Fruit fly (Drosophila melanogaster) whole organism, pupa: ENCODE data around the gene CG46467.

Experiments used
- CG10348 ChIP-seq: fragments of 200-800 bp; sonication (Bioruptor generic); IDR thresholded peaks from 2 replicates; pipeline ENCODE4 v1.3.6; 2022; ENCODE audit warnings: missing biosample characterization, missing genetic modification characterization
- CG12605 ChIP-seq: fragments of 200-800 bp; sonication (Bioruptor generic); IDR thresholded peaks from 2 replicates; pipeline ENCODE4 v1.3.6; 2022; ENCODE audit warnings: missing biosample characterization, missing genetic modification characterization
- CG13204 ChIP-seq: fragments of 200-800 bp; sonication (Bioruptor generic); optimal IDR thresholded peaks from 2 replicates; lab custom pipeline; 2018; ENCODE audit warnings: missing biosample characterization, mild to moderate bottlenecking, missing genetic modification characterization, moderate library complexity
- CG14655 ChIP-seq: fragments of 200-800 bp; sonication (Bioruptor generic); optimal IDR thresholded peaks from 3 replicates; lab custom pipeline; 2017; ENCODE audit warnings: mild to moderate bottlenecking, missing biosample characterization, missing genetic modification reagents, missing genetic modification characterization
- CG15710 ChIP-seq: fragments of 200-800 bp; sonication (Bioruptor generic); optimal IDR thresholded peaks from 2 replicates; lab custom pipeline; 2018; ENCODE audit warnings: missing biosample characterization, mild to moderate bottlenecking, missing genetic modification characterization, moderate library complexity
- CG17806 ChIP-seq: fragments of 200-800 bp; sonication (Bioruptor generic); optimal IDR thresholded peaks from 2 replicates; lab custom pipeline; 2018; ENCODE audit warnings: missing biosample characterization, mild to moderate bottlenecking, missing genetic modification characterization, moderate library complexity
- CG4496 ChIP-seq: fragments of 200-800 bp; sonication (Bioruptor generic); IDR thresholded peaks from 3 replicates; pipeline ENCODE4 v1.3.6; 2022; ENCODE audit warnings: missing biosample characterization, missing genetic modification characterization
- CG9948 ChIP-seq: fragments of 200-800 bp; sonication (Bioruptor generic); optimal IDR thresholded peaks from 2 replicates; lab custom pipeline; 2018; ENCODE audit warnings: missing biosample characterization, mild to moderate bottlenecking, missing genetic modification characterization, moderate library complexity
- D1 ChIP-seq: fragments of 200-800 bp; sonication (Bioruptor generic); optimal IDR thresholded peaks from 2 replicates; lab custom pipeline; 2018; ENCODE audit warnings: missing biosample characterization, mild to moderate bottlenecking, missing genetic modification characterization, moderate library complexity
- EcR ChIP-seq: fragments of 200-800 bp; sonication (Bioruptor generic); optimal IDR thresholded peaks from 3 replicates; lab custom pipeline; 2019; ENCODE audit warnings: missing biosample characterization, missing genetic modification characterization, mild to moderate bottlenecking, moderate library complexity, missing genetic modification reagents
- Ets98B ChIP-seq: fragments of 200-800 bp; sonication (Bioruptor generic); IDR thresholded peaks from 2 replicates; pipeline ENCODE4 v1.3.6; 2022; ENCODE audit warnings: missing biosample characterization, missing genetic modification characterization
- Pif1A ChIP-seq: fragments of 200-800 bp; sonication (Bioruptor generic); optimal IDR thresholded peaks from 3 replicates; lab custom pipeline; 2016; ENCODE audit warnings: missing biosample characterization, missing genetic modification characterization
- Snoo ChIP-seq: fragments of 200-800 bp; sonication (Bioruptor generic); optimal IDR thresholded peaks from 3 replicates; lab custom pipeline; 2017; ENCODE audit warnings: missing biosample characterization, mild to moderate bottlenecking, missing genetic modification characterization, inconsistent platforms
- gl ChIP-seq: fragments of 200-800 bp; sonication (Bioruptor generic); optimal IDR thresholded peaks from 2 replicates; lab custom pipeline; 2018; ENCODE audit warnings: missing biosample characterization, mild to moderate bottlenecking, missing genetic modification characterization

DNA sequence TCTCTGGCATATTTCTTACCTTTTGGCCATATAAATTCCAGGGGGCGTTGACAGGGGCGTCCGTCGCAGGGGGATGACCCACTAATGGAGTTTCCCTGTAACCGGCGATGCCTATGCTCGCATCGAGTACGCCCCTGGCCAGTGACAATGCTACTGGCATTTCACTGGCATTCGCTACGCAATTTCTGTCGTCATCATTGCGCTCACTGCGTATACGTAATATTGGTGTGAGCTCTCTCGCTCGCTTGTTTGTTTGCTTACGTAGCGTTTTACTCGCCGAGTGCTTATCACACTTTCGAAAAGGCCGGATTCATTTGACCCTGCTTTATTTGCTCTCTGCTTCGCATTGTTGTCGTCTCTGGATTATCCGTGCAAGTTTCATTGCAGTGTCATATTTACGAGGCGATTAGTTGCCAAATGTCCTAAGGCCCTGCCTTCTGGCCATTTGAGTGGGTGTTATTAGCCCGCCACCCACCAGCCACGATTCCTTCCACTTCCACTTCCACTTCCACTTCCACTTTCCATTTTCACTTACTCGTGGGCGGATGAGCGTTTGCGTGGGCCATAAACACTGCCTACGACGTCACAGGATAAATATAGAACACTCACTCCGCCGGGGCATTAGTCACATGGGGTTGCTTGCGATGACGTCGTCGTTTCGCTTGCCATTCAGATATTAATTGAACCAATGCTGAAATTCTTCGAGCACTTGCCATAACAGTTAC is 10.1 kb downstream of the CG46467 start:
- no peak for TF ChIP-seq CG9948 (tag; lab: Kevin White, UChicago)
- no peak for TF ChIP-seq D1 (tag; lab: Kevin White, UChicago)
- TF ChIP-seq CG10348 (GFP tag; lab: Robert Waterston, UW): no peak
- TF ChIP-seq CG15710 (tag; lab: Kevin White, UChicago): peak; percentile 16
- TF ChIP-seq CG14655 (GFP tag; lab: Kevin White, UChicago): no peak
- no peak for TF ChIP-seq gl (tag; lab: Kevin White, UChicago)
- TF ChIP-seq Snoo (tag; lab: Kevin White, UChicago): peak; percentile 48
- no peak for TF ChIP-seq CG13204
- peak; percentile 9 for TF ChIP-seq CG17806 (tag; lab: Kevin White, UChicago)
- TF ChIP-seq Pif1A: no peak
- TF ChIP-seq EcR (GFP tag; lab: Kevin White, UChicago): peak; percentile 33
- TF ChIP-seq Ets98B (GFP tag; lab: Robert Waterston, UW): peak; percentile 41; the same call in 1 of the 2 replicates
- peak; percentile 42; the same call in 1 of the 3 replicates for TF ChIP-seq CG4496
- no peak for TF ChIP-seq CG12605 (GFP tag; lab: Robert Waterston, UW)
